Worm (Caenorhabditis elegans) whole organism, young adult: ENCODE data around the gene lido-11.

Experiments used
- B0019.2 ChIP-seq: fragments of 200-800 bp; sonication (Bioruptor generic); conservative IDR thresholded peaks from 2 replicates; pipeline ENCODE4 v1.3.6; 2022; ENCODE audit warnings: missing genetic modification reagents, missing genetic modification characterization, missing compliant biosample characterization
- B0261.1 ChIP-seq: sonication (generic microtip); optimal IDR thresholded peaks from 2 replicates; lab custom pipeline; 2016; ENCODE audit warnings: mild to moderate bottlenecking, missing genetic modification characterization, moderate library complexity, missing compliant biosample characterization
- attf-6 ChIP-seq: fragments of 200-800 bp; sonication (Bioruptor generic); IDR thresholded peaks from 2 replicates; pipeline ENCODE4 v1.3.6; 2022; ENCODE audit warnings: missing genetic modification reagents, missing genetic modification characterization, missing compliant biosample characterization
- let-526 ChIP-seq: fragments of 200-800 bp; sonication (Bioruptor generic); IDR thresholded peaks from 2 replicates; pipeline ENCODE4 v1.3.6; 2022; ENCODE audit warnings: missing genetic modification reagents, missing genetic modification characterization, missing compliant biosample characterization
- snpc-1.3 ChIP-seq: sonication (generic microtip); optimal IDR thresholded peaks from 2 replicates; lab custom pipeline; 2017; ENCODE audit warnings: missing genetic modification characterization, mild to moderate bottlenecking, missing compliant biosample characterization, antibody characterized with exemption, moderate library complexity, missing genotype, missing genetic modification reagents; ENCODE audit not compliant: insufficient read depth

DNA sequence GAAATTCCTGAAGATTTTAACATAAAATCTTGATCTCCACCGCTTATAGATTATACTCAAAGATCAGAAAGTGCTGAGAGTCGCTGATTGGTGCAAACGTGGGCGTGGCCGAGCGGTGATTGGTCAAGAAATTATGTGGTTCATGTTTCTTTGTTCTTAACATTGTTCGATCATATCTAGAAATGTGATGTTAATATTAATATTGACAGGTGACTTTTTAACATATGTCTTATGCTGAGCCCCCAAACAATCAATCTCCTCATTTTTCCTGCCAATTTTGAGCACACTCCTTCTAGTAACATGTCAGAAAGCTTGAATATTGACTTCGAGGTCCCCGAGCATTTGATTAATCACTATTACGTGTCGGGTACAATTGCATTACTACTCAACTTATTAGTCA lies 40.3 kb downstream of the lido-11 start, which contains the start of gene sri-29:
- TF ChIP-seq attf-6 (GFP tag; lab: Robert Waterston, UW) (no peak), B0261.1 (no peak), B0019.2 (GFP tag; lab: Robert Waterston, UW) (no peak), let-526 (GFP tag; lab: Robert Waterston, UW) (no peak), snpc-1.3 (no peak)
